Worm (Caenorhabditis elegans) whole organism, mixed stage, embryonic: ENCODE data around the gene T07H3.7.

ENCODE experiments used
- mls-2 ChIP-seq: sonication (generic microtip); optimal IDR thresholded peaks from 2 replicates; lab custom pipeline; 2016; ENCODE audit warnings: mild to moderate bottlenecking, missing genetic modification characterization, moderate library complexity, missing compliant biosample characterization
- sem-2 ChIP-seq: fragments of 200-800 bp; sonication (Bioruptor generic); optimal IDR thresholded peaks from 2 replicates; lab custom pipeline; 2018; ENCODE audit warnings: mild to moderate bottlenecking, missing genetic modification characterization, missing compliant biosample characterization
- sptf-1 ChIP-seq: sonication (generic microtip); optimal IDR thresholded peaks from 2 replicates; lab custom pipeline; 2017; ENCODE audit warnings: mild to moderate bottlenecking, missing genetic modification characterization, moderate library complexity, missing compliant biosample characterization
- ztf-11 ChIP-seq: fragments of 150-350 bp; optimal IDR thresholded peaks from 2 replicates; lab custom pipeline; 2014; ENCODE audit warnings: missing biosample characterization, missing genetic modification characterization

DNA sequence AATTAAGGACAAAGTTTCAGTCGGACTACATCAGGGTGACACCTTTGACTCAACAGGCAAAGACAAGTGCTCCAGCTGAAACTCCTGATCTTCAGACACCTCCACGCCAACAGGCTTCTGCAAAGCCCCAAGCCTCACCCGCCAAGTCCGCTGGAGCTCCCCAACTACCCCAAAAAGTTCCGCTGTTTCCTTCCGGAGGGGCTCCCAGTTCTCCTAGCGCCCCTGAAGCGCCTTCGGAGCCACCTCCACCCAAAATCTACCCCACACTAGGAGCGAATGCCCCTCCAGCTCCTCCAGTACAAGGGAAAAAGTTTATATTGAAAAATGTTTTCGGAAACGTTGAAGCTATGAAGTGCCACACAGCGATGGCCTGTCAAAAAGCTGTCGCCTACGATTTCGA, 13.3 kb upstream of the T07H3.7 start:
- TF ChIP-seq mls-2 (tag; lab: Kevin White, UChicago) (no peak), ztf-11 (tag; lab: Kevin White, UChicago) (no peak), sem-2 (GFP tag; lab: Kevin White, UChicago) (no peak), sptf-1 (no peak)
